Worm (Caenorhabditis elegans) whole organism, late embryonic: Measurements from ENCODE around the gene C53B4.3.

ENCODE experiments used
- C08G9.2 ChIP-seq: sonication (generic microtip); optimal IDR thresholded peaks from 2 replicates; lab custom pipeline; 2016; ENCODE audit warnings: mild to moderate bottlenecking, missing genetic modification characterization, moderate library complexity, missing compliant biosample characterization
- C38D4.7 ChIP-seq: fragments of 200-800 bp; sonication (Bioruptor generic); optimal IDR thresholded peaks from 2 replicates; lab custom pipeline; 2018; ENCODE audit warnings: mild to moderate bottlenecking, missing genetic modification characterization, moderate library complexity, missing compliant biosample characterization
- K02D7.2 ChIP-seq: sonication (generic microtip); optimal IDR thresholded peaks from 2 replicates; lab custom pipeline; 2017; ENCODE audit warnings: mild to moderate bottlenecking, missing genetic modification characterization, missing compliant biosample characterization
- ahr-1 ChIP-seq: sonication (generic microtip); optimal IDR thresholded peaks from 2 replicates; lab custom pipeline; 2016; ENCODE audit warnings: missing genetic modification characterization, missing compliant biosample characterization
- ama-1 ChIP-seq: fragments of 150-350 bp; optimal IDR thresholded peaks from 2 replicates; lab custom pipeline; 2014
- ceh-18 ChIP-seq: sonication (generic microtip); optimal IDR thresholded peaks from 2 replicates; lab custom pipeline; 2016; ENCODE audit warnings: missing genetic modification characterization, missing compliant biosample characterization
- ceh-2 ChIP-seq: sonication (generic microtip); optimal IDR thresholded peaks from 2 replicates; lab custom pipeline; 2016; ENCODE audit warnings: missing genotype, missing genetic modification characterization, missing compliant biosample characterization
- ceh-22 ChIP-seq: sonication (generic microtip); optimal IDR thresholded peaks from 2 replicates; lab custom pipeline; 2017; ENCODE audit warnings: missing biosample characterization, missing genetic modification characterization
- ceh-30 ChIP-seq: fragments of 150-350 bp; optimal IDR thresholded peaks from 2 replicates; lab custom pipeline; 2014; ENCODE audit warnings: missing biosample characterization, missing genetic modification characterization
- ceh-34 ChIP-seq: sonication (generic microtip); optimal IDR thresholded peaks from 2 replicates; lab custom pipeline; 2016; ENCODE audit warnings: mild to moderate bottlenecking, missing genetic modification characterization, missing compliant biosample characterization
- ceh-48 ChIP-seq: sonication (generic microtip); optimal IDR thresholded peaks from 2 replicates; lab custom pipeline; 2016; ENCODE audit warnings: missing genetic modification characterization, inconsistent platforms, missing compliant biosample characterization
- ceh-6 ChIP-seq: fragments of 200-800 bp; sonication (Bioruptor generic); optimal IDR thresholded peaks from 2 replicates; lab custom pipeline; 2018; ENCODE audit warnings: mild to moderate bottlenecking, missing genetic modification characterization, missing compliant biosample characterization
- che-1 ChIP-seq: sonication (generic microtip); optimal IDR thresholded peaks from 2 replicates; lab custom pipeline; 2016; ENCODE audit warnings: mild to moderate bottlenecking, missing genetic modification characterization, missing compliant biosample characterization
- dmd-4 ChIP-seq: sonication (generic microtip); optimal IDR thresholded peaks from 2 replicates; lab custom pipeline; 2016; ENCODE audit warnings: borderline replicate concordance, missing genetic modification characterization, missing compliant biosample characterization
- elt-4 ChIP-seq: sonication (generic microtip); optimal IDR thresholded peaks from 2 replicates; lab custom pipeline; 2016; ENCODE audit warnings: missing genetic modification characterization, missing compliant biosample characterization
- eyg-1 ChIP-seq: sonication (generic microtip); optimal IDR thresholded peaks from 2 replicates; lab custom pipeline; 2016; ENCODE audit warnings: missing genotype, missing genetic modification characterization, missing compliant biosample characterization
- fax-1 ChIP-seq: sonication (generic microtip); optimal IDR thresholded peaks from 2 replicates; lab custom pipeline; 2016; ENCODE audit warnings: missing genotype, missing genetic modification characterization, missing compliant biosample characterization
- fkh-10 ChIP-seq: fragments of 150-350 bp; optimal IDR thresholded peaks from 2 replicates; lab custom pipeline; 2014; ENCODE audit warnings: missing biosample characterization, missing genetic modification reagents, missing genetic modification characterization
- fkh-6 ChIP-seq: sonication (generic microtip); optimal IDR thresholded peaks from 2 replicates; lab custom pipeline; 2016; ENCODE audit warnings: missing genetic modification characterization, missing compliant biosample characterization
- gmeb-2 ChIP-seq: sonication (generic microtip); optimal IDR thresholded peaks from 2 replicates; lab custom pipeline; 2016; ENCODE audit warnings: missing genetic modification characterization, inconsistent platforms, missing compliant biosample characterization
- hlh-13 ChIP-seq: fragments of 200-800 bp; sonication (Bioruptor generic); optimal IDR thresholded peaks from 2 replicates; lab custom pipeline; 2018; ENCODE audit warnings: mild to moderate bottlenecking, missing genetic modification characterization, missing compliant biosample characterization
- hlh-15 ChIP-seq: sonication (generic microtip); optimal IDR thresholded peaks from 2 replicates; lab custom pipeline; 2016; ENCODE audit warnings: missing genetic modification characterization, missing compliant biosample characterization
- lin-11 ChIP-seq: fragments of 200-800 bp; sonication (Bioruptor generic); optimal IDR thresholded peaks from 2 replicates; lab custom pipeline; 2018; ENCODE audit warnings: mild to moderate bottlenecking, missing genetic modification characterization, missing compliant biosample characterization
- madf-2 ChIP-seq: sonication (generic microtip); optimal IDR thresholded peaks from 2 replicates; lab custom pipeline; 2017; ENCODE audit warnings: missing genetic modification characterization, missing compliant biosample characterization
- nfya-1 ChIP-seq: sonication (generic microtip); optimal IDR thresholded peaks from 2 replicates; lab custom pipeline; 2017; ENCODE audit warnings: missing genetic modification characterization, mild to moderate bottlenecking, missing compliant biosample characterization, antibody characterized with exemption, moderate library complexity
- nhr-232 ChIP-seq: sonication (generic microtip); optimal IDR thresholded peaks from 2 replicates; lab custom pipeline; 2016; ENCODE audit warnings: missing genetic modification characterization, missing compliant biosample characterization
- npax-4 ChIP-seq: sonication (generic microtip); optimal IDR thresholded peaks from 2 replicates; lab custom pipeline; 2016; ENCODE audit warnings: missing genetic modification characterization, missing compliant biosample characterization
- pat-9 ChIP-seq: fragments of 200-800 bp; sonication (Bioruptor generic); optimal IDR thresholded peaks from 2 replicates; lab custom pipeline; 2018; ENCODE audit warnings: mild to moderate bottlenecking, missing genetic modification characterization, moderate library complexity, missing compliant biosample characterization
- pax-1 ChIP-seq: fragments of 150-350 bp; optimal IDR thresholded peaks from 2 replicates; lab custom pipeline; 2014; ENCODE audit warnings: missing biosample characterization, missing genetic modification characterization
- pha-4 ChIP-seq: fragments of 150-350 bp; optimal IDR thresholded peaks from 2 replicates; lab custom pipeline; 2018; ENCODE audit warnings: missing biosample characterization, missing genetic modification reagents, missing genetic modification characterization
- pros-1 ChIP-seq: fragments of 150-350 bp; optimal IDR thresholded peaks from 2 replicates; lab custom pipeline; 2014; ENCODE audit warnings: missing biosample characterization, missing genetic modification reagents, missing genetic modification characterization
- rnt-1 ChIP-seq: sonication (generic microtip); optimal IDR thresholded peaks from 2 replicates; lab custom pipeline; 2016; ENCODE audit warnings: missing genetic modification characterization, missing compliant biosample characterization
- sdc-2 ChIP-seq: sonication (generic microtip); optimal IDR thresholded peaks from 2 replicates; lab custom pipeline; 2016; ENCODE audit warnings: missing genotype, missing genetic modification characterization, missing compliant biosample characterization
- sox-4 ChIP-seq: sonication (generic microtip); optimal IDR thresholded peaks from 2 replicates; lab custom pipeline; 2017; ENCODE audit warnings: mild to moderate bottlenecking, missing genetic modification characterization, inconsistent platforms, missing compliant biosample characterization
- tbx-2 ChIP-seq: sonication (generic microtip); optimal IDR thresholded peaks from 2 replicates; lab custom pipeline; 2016; ENCODE audit warnings: missing genetic modification characterization, missing compliant biosample characterization
- ttx-3 ChIP-seq: sonication (generic microtip); optimal IDR thresholded peaks from 2 replicates; lab custom pipeline; 2016; ENCODE audit warnings: missing genetic modification reagents, missing genetic modification characterization, missing compliant biosample characterization
- unc-42 ChIP-seq: sonication (generic microtip); optimal IDR thresholded peaks from 2 replicates; lab custom pipeline; 2016; ENCODE audit warnings: missing genotype, missing genetic modification characterization, missing compliant biosample characterization
- unc-55 ChIP-seq: sonication (generic microtip); optimal IDR thresholded peaks from 2 replicates; lab custom pipeline; 2017; ENCODE audit warnings: missing biosample characterization, missing genetic modification reagents, missing genetic modification characterization
- unc-86 ChIP-seq: sonication (generic microtip); optimal IDR thresholded peaks from 2 replicates; lab custom pipeline; 2016; ENCODE audit warnings: missing genetic modification characterization, missing compliant biosample characterization
- zip-5 ChIP-seq: sonication (generic microtip); optimal IDR thresholded peaks from 2 replicates; lab custom pipeline; 2016; ENCODE audit warnings: missing genetic modification characterization, missing compliant biosample characterization
- ztf-16 ChIP-seq: sonication (generic microtip); optimal IDR thresholded peaks from 2 replicates; lab custom pipeline; 2017; ENCODE audit warnings: missing genetic modification characterization, missing compliant biosample characterization

Gene C53B4.3

ce11 chrIV:9007947-9008346, 34.4 kb upstream of the C53B4.3 start:
- TF ChIP-seq rnt-1 (tag; lab: Kevin White, UChicago) (peak; percentile 51), pros-1 (no peak), ceh-34 (peak; percentile 74), unc-55 (peak; percentile 69), che-1 (tag; lab: Kevin White, UChicago) (no peak), tbx-2 (tag; lab: Kevin White, UChicago) (no peak)
- TF ChIP-seq, all 69 proteins: peak for 3

ce11 chrIV:9005310-9005709, 31.8 kb upstream of the C53B4.3 start, which contains the start of gene unc-129:
unc-129 (minus strand) TSS chrIV:9005410.
- TF ChIP-seq K02D7.2 (tag; lab: Kevin White, UChicago) (no peak), nfya-1 (tag; lab: Kevin White, UChicago) (no peak), ceh-48 (tag; lab: Kevin White, UChicago) (no peak), pha-4 (tag; lab: Kevin White, UChicago) (no peak), ama-1 (no peak)

- TF ChIP-seq eyg-1 (tag; lab: Kevin White, UChicago) = no peak
- TF ChIP-seq ceh-48 (tag; lab: Kevin White, UChicago) = no peak
- no peak for TF ChIP-seq tbx-2 (tag; lab: Kevin White, UChicago)
- TF ChIP-seq sdc-2 (tag; lab: Kevin White, UChicago) = no peak
- no peak for TF ChIP-seq npax-4 (tag; lab: Kevin White, UChicago)
- TF ChIP-seq hlh-13 (GFP tag; lab: Kevin White, UChicago) = no peak
- TF ChIP-seq ahr-1 (tag; lab: Kevin White, UChicago) = no peak
- TF ChIP-seq ttx-3 (tag; lab: Kevin White, UChicago) = no peak
- no peak for TF ChIP-seq fkh-6 (tag; lab: Kevin White, UChicago)
- no peak for TF ChIP-seq sox-4
- no peak for TF ChIP-seq unc-42 (tag; lab: Kevin White, UChicago)
- TF ChIP-seq, all 69 proteins: peak for 0
These were observed 29.1 kb upstream of the C53B4.3 start, which contains the start of gene C53D6.8 for ce11 chrIV:9002636-9003035. C53D6.8 (minus strand) TSS chrIV:9002736.

- no peak for TF ChIP-seq hlh-15
- no peak for TF ChIP-seq madf-2 (tag; lab: Kevin White, UChicago)
- TF ChIP-seq ztf-16 = no peak
- TF ChIP-seq ahr-1 (tag; lab: Kevin White, UChicago) = no peak
- no peak for TF ChIP-seq tbx-2 (tag; lab: Kevin White, UChicago)
- TF ChIP-seq fax-1 = no peak
- no peak for TF ChIP-seq ceh-18 (tag; lab: Kevin White, UChicago)
- TF ChIP-seq C38D4.7 = no peak
- TF ChIP-seq ceh-30 (tag; lab: Kevin White, UChicago) = no peak
- TF ChIP-seq unc-86 = no peak
- no peak for TF ChIP-seq nfya-1 (tag; lab: Kevin White, UChicago)
- no peak for TF ChIP-seq fkh-6 (tag; lab: Kevin White, UChicago)
- TF ChIP-seq dmd-4 (tag; lab: Kevin White, UChicago) = no peak
- TF ChIP-seq C08G9.2 (tag; lab: Kevin White, UChicago) = no peak
- no peak for TF ChIP-seq ceh-6 (GFP tag; lab: Kevin White, UChicago)
- TF ChIP-seq ceh-22 = no peak
- TF ChIP-seq fkh-10 (GFP tag; lab: Kevin White, UChicago) = no peak
- TF ChIP-seq sdc-2 (tag; lab: Kevin White, UChicago) = no peak
- no peak for TF ChIP-seq elt-4
These were observed 27.7 kb upstream of the C53B4.3 start for ce11 chrIV:9001184-9001583.

- TF ChIP-seq che-1 (tag; lab: Kevin White, UChicago) (no peak), pha-4 (tag; lab: Kevin White, UChicago) (no peak), sox-4 (no peak), pax-1 (no peak), zip-5 (tag; lab: Kevin White, UChicago) (no peak), fax-1 (no peak), ztf-16 (no peak), nfya-1 (tag; lab: Kevin White, UChicago) (no peak), pat-9 (tag; lab: Kevin White, UChicago) (no peak), ceh-34 (no peak), gmeb-2 (tag; lab: Kevin White, UChicago) (no peak), lin-11 (tag; lab: Kevin White, UChicago) (no peak), nhr-232 (tag; lab: Kevin White, UChicago) (no peak), unc-42 (tag; lab: Kevin White, UChicago) (no peak), ceh-2 (tag; lab: Kevin White, UChicago) (no peak), C08G9.2 (tag; lab: Kevin White, UChicago) (no peak)
These were observed 27.2 kb upstream of the C53B4.3 start for ce11 chrIV:9000664-9001063.
